Fruit fly (Drosophila melanogaster): ENCODE measurements around the gene CG3061.
A peak's percentile ranks its signal among the peaks of the same experiment; 100 is the strongest.

Gene CG3061

dm6 chr3R:14052182-14053036 lies 20.2 kb downstream of the CG3061 start (continued):
- peak; percentile 21 for TF ChIP-seq Sry-δ (GFP tag; optimal IDR thresholded peaks at IDR 0.05)
- TF ChIP-seq CG17802 (tag; optimal IDR thresholded peaks at IDR 0.05) = no peak
- TF ChIP-seq Ravus (GFP tag; IDR thresholded peaks at IDR 0.05) = peak; percentile 76
- TF ChIP-seq gcm2 (GFP tag; optimal IDR thresholded peaks at IDR 0.05) = no peak
- TF ChIP-seq CG1832 (GFP tag; optimal IDR thresholded peaks at IDR 0.05) = no peak
- TF ChIP-seq Optix (GFP tag; IDR thresholded peaks at IDR 0.05) = 0 out of 3 replicates have a peak, but pooled peaks have one; percentile 13
- peak; percentile 88 for TF ChIP-seq CG7556 (GFP tag; optimal IDR thresholded peaks at IDR 0.05)
- TF ChIP-seq CG8359 (GFP tag; optimal IDR thresholded peaks at IDR 0.05; ENCODE audit: borderline replicate concordance) = no peak
- TF ChIP-seq CG12219 (GFP tag; optimal IDR thresholded peaks at IDR 0.05) = peak; percentile 66
- peak; percentile 44 for TF ChIP-seq sqz (GFP tag; optimal IDR thresholded peaks at IDR 0.05)
- peak; percentile 79 for TF ChIP-seq CG2889 (GFP tag; IDR thresholded peaks at IDR 0.05)
- TF ChIP-seq CG9437 (GFP tag; optimal IDR thresholded peaks at IDR 0.05) = peak; percentile 48
- TF ChIP-seq CG6813 (GFP tag; optimal IDR thresholded peaks at IDR 0.05) = peak; percentile 82
- TF ChIP-seq E2f2 (GFP tag; IDR thresholded peaks at IDR 0.05) = peak; percentile 67
- TF ChIP-seq chn (GFP tag; optimal IDR thresholded peaks at IDR 0.05) = peak; percentile 60
- TF ChIP-seq oc (tag; optimal IDR thresholded peaks at IDR 0.05) = peak; percentile 9
- peak; percentile 13 for TF ChIP-seq twi (tag; optimal IDR thresholded peaks at IDR 0.05)
- TF ChIP-seq org-1 (GFP tag; optimal IDR thresholded peaks at IDR 0.05) = peak; percentile 86
- no peak for TF ChIP-seq Tbp (GFP tag; optimal IDR thresholded peaks at IDR 0.05)
- TF ChIP-seq CG32772 (GFP tag; IDR thresholded peaks at IDR 0.05) = peak; percentile 77
- TF ChIP-seq Ets65A (GFP tag) = peak; percentile 92
- no peak for TF ChIP-seq CG2129 (GFP tag; IDR thresholded peaks at IDR 0.05; ENCODE audit: partially characterized antibody)
- peak; percentile 70 for TF ChIP-seq ems (GFP tag; optimal IDR thresholded peaks at IDR 0.05)
- no peak for TF ChIP-seq pros (GFP tag; optimal IDR thresholded peaks at IDR 0.05)
- TF ChIP-seq sna (GFP tag; IDR thresholded peaks at IDR 0.05; ENCODE audit: partially characterized antibody) = no peak
- peak; percentile 81 for TF ChIP-seq CG1647 (GFP tag; optimal IDR thresholded peaks at IDR 0.05)
- TF ChIP-seq chinmo (GFP tag; IDR thresholded peaks at IDR 0.05; ENCODE audit: partially characterized antibody) = peak; percentile 87; the same call in 2 of the 4 replicates
- TF ChIP-seq corto (GFP tag; optimal IDR thresholded peaks at IDR 0.05) = no peak
- peak; percentile 4 for TF ChIP-seq CTCF (GFP tag; optimal IDR thresholded peaks at IDR 0.05)
- TF ChIP-seq toy (GFP tag; IDR thresholded peaks at IDR 0.05) = peak; percentile 86
- TF ChIP-seq CG7372 (GFP tag; IDR thresholded peaks at IDR 0.05) = peak; percentile 89
- peak; percentile 91; the same call in 1 of the 2 replicates for TF ChIP-seq rib (GFP tag; IDR thresholded peaks at IDR 0.05)
- TF ChIP-seq ind (GFP tag; optimal IDR thresholded peaks at IDR 0.05) = peak; percentile 86
- peak; percentile 92 for TF ChIP-seq CG13624 (GFP tag; optimal IDR thresholded peaks at IDR 0.05)
- peak; percentile 78; the same call in 1 of the 2 replicates for TF ChIP-seq vvl (GFP tag; IDR thresholded peaks at IDR 0.05)
- TF ChIP-seq Fer1 (GFP tag; optimal IDR thresholded peaks at IDR 0.05) = peak; percentile 89
- peak; percentile 85 for TF ChIP-seq dmrt99B (tag; optimal IDR thresholded peaks at IDR 0.05)
- peak; percentile 87 for TF ChIP-seq CG14441 (GFP tag; IDR thresholded peaks at IDR 0.05)
- peak; percentile 77 for TF ChIP-seq CG18476 (GFP tag; optimal IDR thresholded peaks at IDR 0.05)
- no peak for TF ChIP-seq Hr78 (GFP tag; optimal IDR thresholded peaks at IDR 0.05)
- no peak for TF ChIP-seq Awh (GFP tag; IDR thresholded peaks at IDR 0.05)
- no peak for TF ChIP-seq CG9797 (GFP tag; optimal IDR thresholded peaks at IDR 0.05)
- TF ChIP-seq ap (GFP tag; IDR thresholded peaks at IDR 0.05) = peak; percentile 44; the same call in 1 of the 2 replicates
- TF ChIP-seq hth (optimal IDR thresholded peaks at IDR 0.05) = no peak
- peak; percentile 59; the same call in 1 of the 2 replicates for TF ChIP-seq wor (GFP tag; IDR thresholded peaks at IDR 0.05)
- TF ChIP-seq CG9727 (GFP tag; optimal IDR thresholded peaks at IDR 0.05) = peak; percentile 86
- peak; percentile 93 for TF ChIP-seq Meics (GFP tag; optimal IDR thresholded peaks at IDR 0.05)
- TF ChIP-seq Kr (GFP tag; optimal IDR thresholded peaks at IDR 0.05) = no peak
- TF ChIP-seq CG7786 (GFP tag; optimal IDR thresholded peaks at IDR 0.05) = peak; percentile 87
